Worm (Caenorhabditis elegans) whole organism, L4 larva: ENCODE results near the gene nlp-35.

ENCODE experiments used
- T20F7.1 ChIP-seq: fragments of 200-800 bp; sonication (Bioruptor generic); optimal IDR thresholded peaks from 2 replicates; lab custom pipeline; 2018; ENCODE audit warnings: mild to moderate bottlenecking, missing genetic modification characterization, missing compliant biosample characterization
- Y105C5A.15 ChIP-seq: fragments of 200-800 bp; sonication (Bioruptor generic); IDR thresholded peaks from 2 replicates; pipeline ENCODE4 v1.3.6; 2022; ENCODE audit warnings: missing genetic modification characterization, missing compliant biosample characterization
- Y5F2A.4 ChIP-seq: fragments of 200-800 bp; sonication (Bioruptor generic); optimal IDR thresholded peaks from 2 replicates; lab custom pipeline; 2018; ENCODE audit warnings: mild to moderate bottlenecking, missing genetic modification characterization, missing compliant biosample characterization
- aha-1 ChIP-seq: fragments of 150-350 bp; peaks from one replicate; lab custom pipeline; 2014; ENCODE audit warnings: missing biosample characterization, missing genetic modification characterization
- ceh-20 ChIP-seq: fragments of 200-800 bp; sonication (Bioruptor generic); IDR thresholded peaks from 2 replicates; pipeline ENCODE4 v1.3.6; 2022; ENCODE audit warnings: missing genetic modification reagents, missing genetic modification characterization, missing compliant biosample characterization
- daf-16 ChIP-seq, 3 experiments: sonication (generic microtip); optimal IDR thresholded peaks; 2 replicates each; lab custom pipeline; 2016 to 2017; ENCODE audit warnings: missing genetic modification characterization in 3 of 3, missing genetic modification reagents in 3 of 3, mild to moderate bottlenecking in 2 of 3, missing compliant biosample characterization in 2 of 3, missing biosample characterization in 1 of 3, moderate library complexity in 1 of 3
- daf-19 ChIP-seq: fragments of 200-800 bp; sonication (Bioruptor generic); conservative IDR thresholded peaks from 2 replicates; pipeline ENCODE4 v1.3.6; 2022; ENCODE audit warnings: missing genetic modification characterization, missing compliant biosample characterization
- dmd-6 ChIP-seq: fragments of 200-800 bp; sonication (Bioruptor generic); IDR thresholded peaks from 2 replicates; pipeline ENCODE4 v1.3.6; 2022; ENCODE audit warnings: missing genetic modification reagents, missing genetic modification characterization, missing compliant biosample characterization
- dmd-8 ChIP-seq: fragments of 200-800 bp; sonication (Bioruptor generic); IDR thresholded peaks from 2 replicates; pipeline ENCODE4 v1.3.6; 2022; ENCODE audit warnings: missing genetic modification characterization, missing compliant biosample characterization
- dpl-1 ChIP-seq: fragments of 150-350 bp; optimal IDR thresholded peaks from 2 replicates; lab custom pipeline; 2014; ENCODE audit warnings: missing biosample characterization, missing genetic modification reagents, missing genetic modification characterization
- dve-1 ChIP-seq: sonication (generic microtip); optimal IDR thresholded peaks from 2 replicates; lab custom pipeline; 2017; ENCODE audit warnings: antibody characterized with exemption, mild to moderate bottlenecking, missing genetic modification characterization, missing compliant biosample characterization; ENCODE audit not compliant: insufficient read depth
- egl-43 ChIP-seq: fragments of 200-800 bp; sonication (Bioruptor generic); IDR thresholded peaks from 2 replicates; pipeline ENCODE4 v1.3.6; 2022; ENCODE audit warnings: missing genetic modification reagents, missing genetic modification characterization, missing compliant biosample characterization
- hif-1 ChIP-seq, 2 experiments: sonication (generic microtip); optimal IDR thresholded peaks; 2 replicates each; lab custom pipeline; 2016 to 2017; ENCODE audit warnings: missing compliant biosample characterization in 2 of 2, missing genetic modification characterization in 2 of 2, missing genetic modification reagents in 2 of 2, missing genotype in 2 of 2, mild to moderate bottlenecking in 1 of 2
- hlh-11 ChIP-seq: fragments of 200-800 bp; sonication (Bioruptor generic); optimal IDR thresholded peaks from 2 replicates; lab custom pipeline; 2018; ENCODE audit warnings: mild to moderate bottlenecking, missing genetic modification characterization, missing compliant biosample characterization
- hlh-30 ChIP-seq: sonication (generic microtip); optimal IDR thresholded peaks from 2 replicates; lab custom pipeline; 2017; ENCODE audit warnings: antibody characterized with exemption, mild to moderate bottlenecking, missing genetic modification characterization, missing compliant biosample characterization; ENCODE audit not compliant: insufficient read depth
- hmg-1.1 ChIP-seq: fragments of 200-800 bp; sonication (Bioruptor generic); IDR thresholded peaks from 2 replicates; pipeline ENCODE4 v1.3.6; 2022; ENCODE audit warnings: missing genetic modification reagents, missing genetic modification characterization, missing compliant biosample characterization
- lin-15B ChIP-seq: fragments of 150-350 bp; sonication (generic microtip); optimal IDR thresholded peaks from 3 replicates; lab custom pipeline; 2014; ENCODE audit warnings: missing biosample characterization, missing genetic modification characterization
- lsy-2 ChIP-seq, 2 experiments: fragments of 150-350 bp in 1 of 2; sonication (generic microtip) in 1 of 2; optimal IDR thresholded peaks; 2 replicates each; lab custom pipeline; 2014 to 2017; ENCODE audit warnings: missing biosample characterization in 2 of 2, missing genetic modification characterization in 2 of 2
- madf-9 ChIP-seq: fragments of 200-800 bp; sonication (Bioruptor generic); conservative IDR thresholded peaks from 2 replicates; pipeline ENCODE4 v1.3.6; 2022; ENCODE audit warnings: missing genetic modification reagents, missing genetic modification characterization, missing compliant biosample characterization
- mdl-1 ChIP-seq, 2 experiments: fragments of 150-350 bp in 1 of 2; sonication (generic microtip) in 1 of 2; optimal IDR thresholded peaks; 2 replicates each; lab custom pipeline; 2014 to 2017; ENCODE audit warnings: missing biosample characterization in 2 of 2, missing genetic modification characterization in 2 of 2
- mep-1 ChIP-seq: fragments of 150-350 bp; sonication (generic microtip); optimal IDR thresholded peaks from 3 replicates; lab custom pipeline; 2014; ENCODE audit warnings: missing biosample characterization, missing genetic modification characterization
- mes-2 ChIP-seq: sonication (generic microtip); optimal IDR thresholded peaks from 2 replicates; lab custom pipeline; 2016; ENCODE audit warnings: missing genotype, mild to moderate bottlenecking, missing genetic modification characterization, missing compliant biosample characterization; ENCODE audit not compliant: poor library complexity, severe bottlenecking
- mxl-2 ChIP-seq: fragments of 200-800 bp; sonication (Bioruptor generic); conservative IDR thresholded peaks from 2 replicates; pipeline ENCODE4 v1.3.6; 2022; ENCODE audit warnings: missing genetic modification reagents, missing genetic modification characterization, missing compliant biosample characterization
- mxl-3 ChIP-seq: fragments of 200-800 bp; sonication (Bioruptor generic); optimal IDR thresholded peaks from 2 replicates; lab custom pipeline; 2018; ENCODE audit warnings: mild to moderate bottlenecking, missing genetic modification characterization, missing compliant biosample characterization
- nhr-28 ChIP-seq: fragments of 150-350 bp; optimal IDR thresholded peaks from 2 replicates; lab custom pipeline; 2014; ENCODE audit warnings: missing biosample characterization, missing genetic modification characterization
- nhr-42 ChIP-seq: fragments of 200-800 bp; sonication (Bioruptor generic); IDR thresholded peaks from 2 replicates; pipeline ENCODE4 v1.3.6; 2022; ENCODE audit warnings: missing genetic modification characterization, missing compliant biosample characterization
- nhr-77 ChIP-seq: fragments of 150-350 bp; optimal IDR thresholded peaks from 2 replicates; lab custom pipeline; 2014; ENCODE audit warnings: missing biosample characterization, missing genetic modification characterization
- pha-4 ChIP-seq, 2 experiments: fragments of 150-350 bp in 1 of 2; fragments of 200-800 bp in 1 of 2; sonication (Bioruptor generic) in 1 of 2; IDR thresholded peaks in 1 of 2; optimal IDR thresholded peaks in 1 of 2; 2 replicates each; pipeline versions ENCODE4 v1.3.6 to Lab custom; 2014 to 2022; ENCODE audit warnings: missing genetic modification characterization in 2 of 2, missing genetic modification reagents in 2 of 2, missing biosample characterization in 1 of 2, missing compliant biosample characterization in 1 of 2
- pqm-1 ChIP-seq: sonication (generic microtip); optimal IDR thresholded peaks from 2 replicates; lab custom pipeline; 2017; ENCODE audit warnings: missing biosample characterization, missing genetic modification characterization
- set-16 ChIP-seq: fragments of 200-800 bp; sonication (Bioruptor generic); IDR thresholded peaks from 2 replicates; pipeline ENCODE4 v1.3.6; 2022; ENCODE audit warnings: missing genetic modification reagents, missing genetic modification characterization, missing compliant biosample characterization
- spr-1 ChIP-seq: sonication (generic microtip); optimal IDR thresholded peaks from 2 replicates; lab custom pipeline; 2016; ENCODE audit warnings: mild to moderate bottlenecking, missing genetic modification characterization, missing compliant biosample characterization
- tag-97 ChIP-seq: fragments of 200-800 bp; sonication (Bioruptor generic); IDR thresholded peaks from 2 replicates; pipeline ENCODE4 v1.3.6; 2022; ENCODE audit warnings: missing genetic modification characterization, missing compliant biosample characterization
- unc-62 ChIP-seq, 3 experiments: fragments of 150-350 bp in 1 of 3; sonication (generic microtip); optimal IDR thresholded peaks in 2 of 3; peaks in 1 of 3; 1 replicate in 1 of 3; 2 replicates in 2 of 3; lab custom pipeline; 2014 to 2017; ENCODE audit warnings: missing biosample characterization in 3 of 3, missing genetic modification characterization in 3 of 3, missing genetic modification reagents in 3 of 3, missing genotype in 1 of 3
- vab-7 ChIP-seq: fragments of 200-800 bp; sonication (Bioruptor generic); IDR thresholded peaks from 2 replicates; pipeline ENCODE4 v1.3.6; 2022; ENCODE audit warnings: missing genetic modification reagents, missing genetic modification characterization, missing compliant biosample characterization
- zip-2 ChIP-seq: fragments of 150-350 bp; optimal IDR thresholded peaks from 2 replicates; lab custom pipeline; 2014; ENCODE audit warnings: missing biosample characterization, missing genetic modification characterization
- ztf-7 ChIP-seq: fragments of 150-350 bp; optimal IDR thresholded peaks from 2 replicates; lab custom pipeline; 2014; ENCODE audit warnings: missing biosample characterization, missing genetic modification characterization

nlp-35 gene

ce11 chrIV:9516831-9517230 is 1.9 kb downstream of the nlp-35 start, which contains the start of gene C33A12.19 (continued):
- TF ChIP-seq egl-43 = no peak
- no peak for TF ChIP-seq T20F7.1 (GFP tag; lab: Kevin White, UChicago)
- TF ChIP-seq dmd-6 (GFP tag; lab: Robert Waterston, UW) = peak; percentile 36
- TF ChIP-seq madf-9 (GFP tag; lab: Robert Waterston, UW) = no peak
- TF ChIP-seq tag-97 = no peak
- TF ChIP-seq Y105C5A.15 = no peak
- TF ChIP-seq Y5F2A.4 (GFP tag; lab: Kevin White, UChicago) = no peak
- TF ChIP-seq dmd-8 (GFP tag; lab: Robert Waterston, UW) = no peak
- no peak for TF ChIP-seq mes-2 (tag; lab: Kevin White, UChicago)
- no peak for TF ChIP-seq daf-19 (GFP tag; lab: Robert Waterston, UW)
- TF ChIP-seq spr-1 = no peak
- TF ChIP-seq hlh-30 (tag; lab: Kevin White, UChicago) = peak; percentile 53
- peak in 1 of 2 experiments; percentile 74 for TF ChIP-seq mdl-1 (tag; optimal IDR thresholded peaks at IDR 0.05; lab: Kevin White, UChicago)
- TF ChIP-seq lin-15B (tag; lab: Kevin White, UChicago) = no peak
- TF ChIP-seq unc-62 (GFP tag; optimal IDR thresholded peaks at IDR 0.05 in 1 of 2; lab: Kevin White, UChicago) = peak in 1 of 2 experiments; percentile 88
- no peak for TF ChIP-seq unc-62 (tag; optimal IDR thresholded peaks at IDR 0.05; lab: Kevin White, UChicago)
- TF ChIP-seq vab-7 (GFP tag; lab: Robert Waterston, UW) = no peak

- TF ChIP-seq dpl-1 (GFP tag; lab: Kevin White, UChicago) (no peak), nhr-77 (tag; lab: Kevin White, UChicago) (peak; percentile 15), mxl-2 (no peak), ztf-7 (peak; percentile 94), T20F7.1 (GFP tag; lab: Kevin White, UChicago) (peak; percentile 55), hlh-11 (tag; lab: Kevin White, UChicago) (no peak), hmg-1.1 (GFP tag; lab: Robert Waterston, UW) (no peak), ceh-20 (GFP tag; lab: Robert Waterston, UW) (no peak), dve-1 (tag; lab: Kevin White, UChicago) (peak; percentile 40), mes-2 (tag; lab: Kevin White, UChicago) (no peak), mep-1 (tag; lab: Kevin White, UChicago) (peak; percentile 3), lsy-2 (tag; optimal IDR thresholded peaks at IDR 0.05; lab: Kevin White, UChicago) (peak in 1 of 2 experiments; percentile 25), set-16 (no peak), hif-1 (tag; optimal IDR thresholded peaks at IDR 0.05; lab: Kevin White, UChicago) (peak in 1 of 2 experiments; percentile 40), nhr-28 (tag; lab: Kevin White, UChicago) (peak; percentile 14), daf-16 (GFP tag; optimal IDR thresholded peaks at IDR 0.05; lab: Kevin White, UChicago) (no peak), daf-16 (tag; optimal IDR thresholded peaks at IDR 0.05; lab: Kevin White, UChicago) (peak; percentile 72), mxl-3 (GFP tag; lab: Kevin White, UChicago) (no peak), pha-4 (GFP tag; IDR thresholded peaks at IDR 0.05; lab: Robert Waterston, UW) (no peak), pha-4 (tag; optimal IDR thresholded peaks at IDR 0.05; lab: Kevin White, UChicago) (no peak), pqm-1 (tag; lab: Kevin White, UChicago) (no peak), Y105C5A.15 (no peak), unc-62 (GFP tag; optimal IDR thresholded peaks at IDR 0.05 in 1 of 2; lab: Kevin White, UChicago) (no peak), unc-62 (tag; optimal IDR thresholded peaks at IDR 0.05; lab: Kevin White, UChicago) (no peak), hlh-30 (tag; lab: Kevin White, UChicago) (peak; percentile 10), aha-1 (no peak), nhr-42 (GFP tag; lab: Robert Waterston, UW) (no peak), zip-2 (tag; lab: Kevin White, UChicago) (peak; percentile 76)
These were observed 4.6 kb downstream of the nlp-35 start for ce11 chrIV:9514132-9514531.
